Worm (Caenorhabditis elegans) whole organism, L3 larva: ENCODE data around the gene air-1.

Source experiments
- ceh-9 ChIP-seq: sonication (generic microtip); optimal IDR thresholded peaks from 2 replicates; lab custom pipeline; 2018; ENCODE audit warnings: missing biosample characterization, missing genetic modification characterization
- hmg-11 ChIP-seq: sonication (generic microtip); optimal IDR thresholded peaks from 2 replicates; lab custom pipeline; 2016; ENCODE audit warnings: missing genetic modification characterization, missing compliant biosample characterization
- lin-15B ChIP-seq: fragments of 150-350 bp; optimal IDR thresholded peaks from 2 replicates; lab custom pipeline; 2014; ENCODE audit warnings: missing biosample characterization, missing genetic modification characterization
- snpc-4 ChIP-seq: fragments of 150-350 bp; optimal IDR thresholded peaks from 2 replicates; lab custom pipeline; 2014; ENCODE audit warnings: missing biosample characterization, missing genetic modification characterization
- ztf-11 ChIP-seq: fragments of 150-350 bp; optimal IDR thresholded peaks from 2 replicates; lab custom pipeline; 2014; ENCODE audit warnings: missing biosample characterization, missing genetic modification characterization

ce11 chrV:8178914-8179542, 42.3 kb upstream of the air-1 start, which contains the start of gene srp-7:
- TF ChIP-seq hmg-11 (peak; percentile 16), lin-15B (no peak), ceh-9 (tag; lab: Kevin White, UChicago) (no peak), ztf-11 (tag; lab: Kevin White, UChicago) (no peak), snpc-4 (tag; lab: Kevin White, UChicago) (no peak)
